Worm (Caenorhabditis elegans) whole organism, L4 larva: ENCODE measurements around the gene F09F7.6.

ENCODE experiments used
- F37D6.2 ChIP-seq: sonication (generic microtip); optimal IDR thresholded peaks from 2 replicates; lab custom pipeline; 2016; ENCODE audit warnings: mild to moderate bottlenecking, missing genetic modification characterization, missing compliant biosample characterization
- ama-1 ChIP-seq: fragments of 150-350 bp; optimal IDR thresholded peaks from 2 replicates; lab custom pipeline; 2014; ENCODE audit warnings: inconsistent platforms, mixed read lengths
- ceh-82 ChIP-seq: sonication (generic microtip); optimal IDR thresholded peaks from 2 replicates; lab custom pipeline; 2017; ENCODE audit warnings: missing biosample characterization, missing genetic modification characterization
- cey-2 ChIP-seq: sonication (generic microtip); optimal IDR thresholded peaks from 3 replicates; lab custom pipeline; 2017; ENCODE audit warnings: missing genetic modification characterization, mild to moderate bottlenecking, missing compliant biosample characterization, antibody characterized with exemption, borderline replicate concordance; ENCODE audit not compliant: insufficient read depth
- daf-12 ChIP-seq: fragments of 150-350 bp; optimal IDR thresholded peaks from 2 replicates; lab custom pipeline; 2014; ENCODE audit warnings: missing biosample characterization, missing genetic modification reagents, missing genetic modification characterization
- dve-1 ChIP-seq: sonication (generic microtip); optimal IDR thresholded peaks from 2 replicates; lab custom pipeline; 2017; ENCODE audit warnings: antibody characterized with exemption, mild to moderate bottlenecking, missing genetic modification characterization, missing compliant biosample characterization; ENCODE audit not compliant: insufficient read depth
- lin-39 ChIP-seq: fragments of 150-350 bp; optimal IDR thresholded peaks from 2 replicates; lab custom pipeline; 2014; ENCODE audit warnings: missing biosample characterization, missing genetic modification reagents, missing genetic modification characterization
- mep-1 ChIP-seq: fragments of 150-350 bp; sonication (generic microtip); optimal IDR thresholded peaks from 3 replicates; lab custom pipeline; 2014; ENCODE audit warnings: missing biosample characterization, missing genetic modification characterization
- skn-1 ChIP-seq: fragments of 150-350 bp; optimal IDR thresholded peaks from 2 replicates; lab custom pipeline; 2014; ENCODE audit warnings: missing biosample characterization, missing genetic modification characterization
- snpc-4 ChIP-seq: fragments of 150-350 bp; optimal IDR thresholded peaks from 2 replicates; lab custom pipeline; 2014; ENCODE audit warnings: missing biosample characterization, missing genetic modification characterization
- ztf-11 ChIP-seq: fragments of 150-350 bp; optimal IDR thresholded peaks from 2 replicates; lab custom pipeline; 2014; ENCODE audit warnings: missing biosample characterization, missing genetic modification characterization

DNA sequence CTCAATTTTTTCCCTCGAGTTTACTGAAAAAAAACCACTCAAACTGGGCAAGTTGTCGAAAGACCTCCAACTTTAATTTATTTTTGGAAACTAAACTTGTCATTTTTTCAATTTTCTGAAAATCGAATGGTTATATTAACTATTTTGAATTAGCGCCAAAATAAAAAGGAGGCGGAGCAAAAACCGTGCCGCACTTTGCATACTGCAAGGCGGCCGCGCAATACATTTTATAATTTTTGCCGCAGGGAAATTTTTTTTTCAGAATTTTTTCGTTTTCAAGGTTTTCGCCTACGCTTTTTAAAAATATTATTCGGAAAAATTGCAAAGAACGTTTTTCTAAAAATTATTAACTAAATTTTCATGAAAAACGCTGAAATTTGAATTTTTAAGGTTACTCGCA lies 48.3 kb downstream of the F09F7.6 start:
- TF ChIP-seq ztf-11 (tag; lab: Kevin White, UChicago) (no peak), snpc-4 (no peak), F37D6.2 (tag; lab: Kevin White, UChicago) (no peak), mep-1 (no peak), skn-1 (no peak), dve-1 (tag; lab: Kevin White, UChicago) (no peak), ceh-82 (tag; lab: Kevin White, UChicago) (no peak), ama-1 (no peak), cey-2 (tag; lab: Kevin White, UChicago) (no peak), lin-39 (tag; lab: Kevin White, UChicago) (no peak), daf-12 (tag; lab: Kevin White, UChicago) (no peak)
